Worm (Caenorhabditis elegans): ENCODE data around the gene srv-10.
A peak's percentile ranks its signal among the peaks of the same experiment; 100 is the strongest.

srv-10 gene

ce11 chrV:13408440-13408839 is 15.3 kb upstream of the srv-10 start:
- TF ChIP-seq elt-3 (tag; optimal IDR thresholded peaks at IDR 0.05), result no peak
- TF ChIP-seq lin-32 (GFP tag; optimal IDR thresholded peaks at IDR 0.05), result no peak

- TF ChIP-seq ces-1 (GFP tag; optimal IDR thresholded peaks at IDR 0.05), result peak; percentile 68
- TF ChIP-seq ceh-39 (tag; optimal IDR thresholded peaks at IDR 0.05), result no peak
These were observed 14.6 kb upstream of the srv-10 start for ce11 chrV:13409089-13409488.

ce11 chrV:13410688-13411087 is 13.0 kb upstream of the srv-10 start, which contains the start of gene F53F1.4:
Gene F53F1.4 (plus strand): TSS chrV:13411077.
- no peak for TF ChIP-seq zip-8 (tag; optimal IDR thresholded peaks at IDR 0.05)
- TF ChIP-seq unc-120 (tag; optimal IDR thresholded peaks at IDR 0.05; ENCODE audit: poor library complexity, severe bottlenecking), result no peak
- TF ChIP-seq unc-62 (GFP tag; optimal IDR thresholded peaks at IDR 0.05), result no peak
- no peak for TF ChIP-seq cnd-1 (tag; optimal IDR thresholded peaks at IDR 0.05)
- no peak for TF ChIP-seq ceh-83 (GFP tag; optimal IDR thresholded peaks at IDR 0.05)
- no peak for TF ChIP-seq mep-1 (tag; optimal IDR thresholded peaks at IDR 0.05)
- TF ChIP-seq unc-39 (tag; optimal IDR thresholded peaks at IDR 0.05), result no peak
- TF ChIP-seq mab-5 (tag; optimal IDR thresholded peaks at IDR 0.05), result no peak
- no peak for TF ChIP-seq ces-1 (GFP tag; optimal IDR thresholded peaks at IDR 0.05)
- no peak for TF ChIP-seq snpc-4 (tag; optimal IDR thresholded peaks at IDR 0.05)
- no peak for TF ChIP-seq nhr-12 (tag; optimal IDR thresholded peaks at IDR 0.05)
- TF ChIP-seq ztf-11 (tag; optimal IDR thresholded peaks at IDR 0.05), result no peak
- no peak for TF ChIP-seq lsy-2 (tag; optimal IDR thresholded peaks at IDR 0.05)
- no peak for TF ChIP-seq lin-13 (tag; optimal IDR thresholded peaks at IDR 0.05)
- TF ChIP-seq nhr-237 (tag; optimal IDR thresholded peaks at IDR 0.05), result no peak
- no peak for TF ChIP-seq M03D4.4 (tag; optimal IDR thresholded peaks at IDR 0.05)
- no peak for TF ChIP-seq lin-32 (GFP tag; optimal IDR thresholded peaks at IDR 0.05)
- TF ChIP-seq elt-1 (tag; optimal IDR thresholded peaks at IDR 0.05; ENCODE audit: borderline replicate concordance, insufficient read depth), result no peak

ce11 chrV:13411225-13411991 is 12.3 kb upstream of the srv-10 start:
- TF ChIP-seq hlh-1 (tag; optimal IDR thresholded peaks at IDR 0.05), result no peak
- TF ChIP-seq ham-2 (GFP tag; optimal IDR thresholded peaks at IDR 0.05), result no peak
- TF ChIP-seq unc-39 (tag; optimal IDR thresholded peaks at IDR 0.05), result no peak
- no peak for TF ChIP-seq ces-1 (GFP tag; optimal IDR thresholded peaks at IDR 0.05)
- no peak for TF ChIP-seq nhr-237 (tag; optimal IDR thresholded peaks at IDR 0.05)
- no peak for TF ChIP-seq unc-120 (tag; optimal IDR thresholded peaks at IDR 0.05; ENCODE audit: poor library complexity, severe bottlenecking)
- TF ChIP-seq elt-1 (tag; optimal IDR thresholded peaks at IDR 0.05; ENCODE audit: borderline replicate concordance, insufficient read depth), result no peak
- no peak for TF ChIP-seq ceh-39 (tag; optimal IDR thresholded peaks at IDR 0.05)
- no peak for TF ChIP-seq mls-2 (tag; optimal IDR thresholded peaks at IDR 0.05)
- TF ChIP-seq unc-62 (GFP tag; optimal IDR thresholded peaks at IDR 0.05), result no peak
- TF ChIP-seq blmp-1 (tag; optimal IDR thresholded peaks at IDR 0.05), result no peak
- no peak for TF ChIP-seq zip-8 (tag; optimal IDR thresholded peaks at IDR 0.05)
- TF ChIP-seq M03D4.4 (tag; optimal IDR thresholded peaks at IDR 0.05), result no peak
- TF ChIP-seq snpc-4 (tag; optimal IDR thresholded peaks at IDR 0.05), result no peak
- no peak for TF ChIP-seq nhr-12 (tag; optimal IDR thresholded peaks at IDR 0.05)
- TF ChIP-seq nhr-28 (tag; optimal IDR thresholded peaks at IDR 0.05), result no peak
- TF ChIP-seq ztf-11 (tag; optimal IDR thresholded peaks at IDR 0.05), result no peak
- no peak for TF ChIP-seq elt-3 (tag; optimal IDR thresholded peaks at IDR 0.05)
- no peak for TF ChIP-seq flh-1 (GFP tag; optimal IDR thresholded peaks at IDR 0.05)

ce11 chrV:13411992-13412298 is 11.8 kb upstream of the srv-10 start:
- TF ChIP-seq lin-32 (GFP tag; optimal IDR thresholded peaks at IDR 0.05) (no peak), elt-3 (tag; optimal IDR thresholded peaks at IDR 0.05) (no peak), mab-5 (tag; optimal IDR thresholded peaks at IDR 0.05) (no peak), nhr-237 (tag; optimal IDR thresholded peaks at IDR 0.05) (no peak), blmp-1 (tag; optimal IDR thresholded peaks at IDR 0.05) (no peak), unc-62 (GFP tag; optimal IDR thresholded peaks at IDR 0.05) (no peak), bed-3 (GFP tag; optimal IDR thresholded peaks at IDR 0.05) (no peak), ceh-43 (GFP tag; optimal IDR thresholded peaks at IDR 0.05) (no peak), ceh-83 (GFP tag; optimal IDR thresholded peaks at IDR 0.05) (no peak), elt-1 (tag; optimal IDR thresholded peaks at IDR 0.05; ENCODE audit: borderline replicate concordance, insufficient read depth) (no peak)

ce11 chrV:13413301-13413700 is 10.4 kb upstream of the srv-10 start:
- TF ChIP-seq ceh-39 (tag; optimal IDR thresholded peaks at IDR 0.05), result no peak
- peak; percentile 57 for TF ChIP-seq blmp-1 (tag; optimal IDR thresholded peaks at IDR 0.05)
- peak; percentile 46 for TF ChIP-seq elt-3 (tag; optimal IDR thresholded peaks at IDR 0.05)
- TF ChIP-seq elt-1 (tag; optimal IDR thresholded peaks at IDR 0.05; ENCODE audit: borderline replicate concordance, insufficient read depth), result peak; percentile 82

Measured in whole organism, mixed stage, embryonic.